Worm (Caenorhabditis elegans) whole organism, L4/young adult: ENCODE results near the gene T25B6.6.

ENCODE experiments used
- W03F9.2 ChIP-seq: fragments of 150-350 bp; optimal IDR thresholded peaks from 2 replicates; lab custom pipeline; 2014; ENCODE audit warnings: missing biosample characterization, missing genetic modification characterization
- dao-5 ChIP-seq: sonication (generic microtip); optimal IDR thresholded peaks from 2 replicates; lab custom pipeline; 2016; ENCODE audit warnings: missing genotype, missing genetic modification characterization, moderate library complexity, missing compliant biosample characterization
- him-1 ChIP-seq: sonication (generic microtip); optimal IDR thresholded peaks from 2 replicates; lab custom pipeline; 2016; ENCODE audit warnings: missing genotype, missing genetic modification reagents, missing genetic modification characterization, missing compliant biosample characterization

Gene T25B6.6

ce11 chrX:9027304-9027703 lies 4.6 kb upstream of the T25B6.6 start, which contains the start of gene T25B6.3:
TSS of gene T25B6.3 (plus strand) at chrX:9027604.
- no peak for TF ChIP-seq dao-5 (tag; lab: Kevin White, UChicago)
- TF ChIP-seq W03F9.2 = no peak
- TF ChIP-seq him-1 = no peak

ce11 chrX:9025484-9025883 lies 2.8 kb upstream of the T25B6.6 start:
- TF ChIP-seq him-1 = no peak
- no peak for TF ChIP-seq W03F9.2
- no peak for TF ChIP-seq dao-5 (tag; lab: Kevin White, UChicago)

- TF ChIP-seq W03F9.2 = no peak
- peak; percentile 80 for TF ChIP-seq dao-5 (tag; lab: Kevin White, UChicago)
- peak; percentile 38 for TF ChIP-seq him-1
These were observed 1.6 kb upstream of the T25B6.6 start for ce11 chrX:9024270-9024669.

- no peak for TF ChIP-seq W03F9.2
- TF ChIP-seq dao-5 (tag; lab: Kevin White, UChicago) = no peak
- TF ChIP-seq him-1 = no peak
These were observed 1.1 kb upstream of the T25B6.6 start for ce11 chrX:9023816-9024215.

- TF ChIP-seq W03F9.2 = no peak
- TF ChIP-seq him-1 = no peak
These were observed 1.0 kb downstream of the T25B6.6 start, which contains the start of gene T25B6.5 for ce11 chrX:9021645-9022044. TSS of gene T25B6.5 (minus strand) at chrX:9021745.

- no peak for TF ChIP-seq him-1
- TF ChIP-seq dao-5 (tag; lab: Kevin White, UChicago) = no peak
- TF ChIP-seq W03F9.2 = no peak
These were observed 7.3 kb downstream of the T25B6.6 start, which contains the start of gene T25B6.4 for ce11 chrX:9015420-9015819. TSS of gene T25B6.4 (plus strand) at chrX:9015720.

- TF ChIP-seq dao-5 (tag; lab: Kevin White, UChicago) (no peak), him-1 (no peak), W03F9.2 (no peak)
These were observed 8.2 kb downstream of the T25B6.6 start for ce11 chrX:9014451-9014850.

ce11 chrX:9011471-9011870 lies 11.2 kb downstream of the T25B6.6 start:
- no peak for TF ChIP-seq dao-5 (tag; lab: Kevin White, UChicago)
- TF ChIP-seq W03F9.2 = no peak
- no peak for TF ChIP-seq him-1

- no peak for TF ChIP-seq W03F9.2
- no peak for TF ChIP-seq him-1
- no peak for TF ChIP-seq dao-5 (tag; lab: Kevin White, UChicago)
These were observed 12.3 kb downstream of the T25B6.6 start, which contains the start of gene C24A3.9 for ce11 chrX:9010418-9010817. TSS of gene C24A3.9 (minus strand) at chrX:9010518.

ce11 chrX:8998809-8999208 lies 23.9 kb downstream of the T25B6.6 start, which contains the start of gene C24A3.1:
TSS of gene C24A3.1 (plus strand) at chrX:8999071.
- no peak for TF ChIP-seq him-1
- TF ChIP-seq W03F9.2 = no peak
- TF ChIP-seq dao-5 (tag; lab: Kevin White, UChicago) = no peak

- no peak for TF ChIP-seq dao-5 (tag; lab: Kevin White, UChicago)
- no peak for TF ChIP-seq him-1
- TF ChIP-seq W03F9.2 = no peak
These were observed 25.1 kb downstream of the T25B6.6 start, which contains the start of gene C24A3.2 for ce11 chrX:8997450-8998075. TSS of gene C24A3.2 (plus strand) at chrX:8997500.

ce11 chrX:8996496-8997116 lies 26.1 kb downstream of the T25B6.6 start:
- no peak for TF ChIP-seq him-1
- TF ChIP-seq W03F9.2 = no peak
- TF ChIP-seq dao-5 (tag; lab: Kevin White, UChicago) = no peak

ce11 chrX:8995527-8995946 lies 27.1 kb downstream of the T25B6.6 start:
- TF ChIP-seq dao-5 (tag; lab: Kevin White, UChicago) (no peak), him-1 (peak; percentile 50), W03F9.2 (no peak)

- TF ChIP-seq W03F9.2 = no peak
These were observed 30.7 kb downstream of the T25B6.6 start, which contains the start of gene C24A3.4 for ce11 chrX:8991856-8992456. TSS of gene C24A3.4 (plus strand) at chrX:8992406.

- TF ChIP-seq dao-5 (tag; lab: Kevin White, UChicago) = no peak
- TF ChIP-seq him-1 = no peak
- TF ChIP-seq W03F9.2 = no peak
These were observed 34.9 kb downstream of the T25B6.6 start, which contains the start of gene twk-18 for ce11 chrX:8987828-8988227. TSS of gene twk-18 (plus strand) at chrX:8988128.
